Worm (Caenorhabditis elegans): ENCODE data around the gene Y4C6B.7.

Gene Y4C6B.7

DNA sequence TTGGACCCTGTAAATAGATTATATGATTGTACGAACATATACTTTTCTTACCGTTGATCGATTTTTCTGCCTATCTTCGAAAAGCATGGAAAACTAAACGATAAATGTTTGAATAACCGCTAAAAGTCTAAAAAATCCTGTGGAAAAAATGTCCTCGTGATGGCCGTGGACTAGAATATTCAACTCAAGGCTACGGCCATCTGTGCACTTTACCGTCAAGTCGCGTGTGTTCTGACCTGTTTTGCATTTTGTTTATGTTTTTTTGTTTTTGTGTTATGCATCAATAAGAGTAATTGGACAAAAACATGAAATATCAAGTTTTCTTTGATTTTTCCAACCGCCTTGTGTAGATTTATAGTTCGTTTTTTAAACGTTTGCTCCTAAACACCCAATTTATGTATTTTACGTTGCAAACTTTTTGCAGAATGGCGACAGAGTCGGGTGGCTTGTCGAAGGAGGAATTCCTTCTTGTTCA lies 10.9 kb upstream of the Y4C6B.7 start, which contains the start of the genes hda-6 and F41H10.4:
TSS of gene hda-6 (minus strand) at position 172 of the 475 bp plus-strand sequence.
TSS of gene F41H10.4 (plus strand) at position 425 of the 475 bp plus-strand sequence.
- TF ChIP-seq ceh-2 (tag; optimal IDR thresholded peaks at IDR 0.05) (peak; percentile 69), ceh-9 (tag; optimal IDR thresholded peaks at IDR 0.05) (no peak), nfya-1 (tag; optimal IDR thresholded peaks at IDR 0.05) (peak; percentile 33), hlh-30 (tag; optimal IDR thresholded peaks at IDR 0.05; ENCODE audit: insufficient read depth) (peak; percentile 82), ceh-14 (tag; optimal IDR thresholded peaks at IDR 0.05) (no peak), ceh-31 (tag; optimal IDR thresholded peaks at IDR 0.05) (peak; percentile 90), pat-9 (tag; optimal IDR thresholded peaks at IDR 0.05) (no peak), F13H6.1 (tag; optimal IDR thresholded peaks at IDR 0.05) (no peak), hlh-6 (tag; optimal IDR thresholded peaks at IDR 0.05) (no peak), rnt-1 (tag; optimal IDR thresholded peaks at IDR 0.05) (peak; percentile 49), pax-1 (tag; optimal IDR thresholded peaks at IDR 0.05) (peak; percentile 65), ceh-45 (GFP tag; IDR thresholded peaks at IDR 0.05) (no peak), K02D7.2 (tag; optimal IDR thresholded peaks at IDR 0.05) (no peak), sdc-2 (tag; optimal IDR thresholded peaks at IDR 0.05) (no peak), unc-86 (tag; optimal IDR thresholded peaks at IDR 0.05) (no peak), elt-2 (tag; optimal IDR thresholded peaks at IDR 0.05) (peak; percentile 37), zip-5 (tag; optimal IDR thresholded peaks at IDR 0.05) (peak; percentile 23), ceh-22 (tag; optimal IDR thresholded peaks at IDR 0.05) (no peak), ceh-18 (tag; optimal IDR thresholded peaks at IDR 0.05) (no peak), hlh-15 (tag; optimal IDR thresholded peaks at IDR 0.05) (no peak), unc-55 (GFP tag; optimal IDR thresholded peaks at IDR 0.05) (no peak), K09A11.1 (tag; optimal IDR thresholded peaks at IDR 0.05; ENCODE audit: insufficient read depth) (no peak), Y22D7AL.16 (tag; optimal IDR thresholded peaks at IDR 0.05) (no peak), tbx-2 (tag; optimal IDR thresholded peaks at IDR 0.05) (peak; percentile 73), ets-4 (tag; optimal IDR thresholded peaks at IDR 0.05) (peak; percentile 51), pqm-1 (tag; optimal IDR thresholded peaks at IDR 0.05) (no peak), unc-3 (GFP tag; conservative IDR thresholded peaks at IDR 0.05) (no peak), unc-3 (tag; optimal IDR thresholded peaks at IDR 0.05) (no peak), hlh-8 (tag; optimal IDR thresholded peaks at IDR 0.05) (peak; percentile 36), C08G9.2 (tag; optimal IDR thresholded peaks at IDR 0.05) (peak; percentile 88), pha-2 (tag; optimal IDR thresholded peaks at IDR 0.05) (no peak), tbx-7 (tag; optimal IDR thresholded peaks at IDR 0.05) (peak; percentile 54), npax-4 (tag; optimal IDR thresholded peaks at IDR 0.05) (no peak), ref-2 (tag; optimal IDR thresholded peaks at IDR 0.05) (peak; percentile 24), sox-2 (GFP tag; IDR thresholded peaks at IDR 0.05) (no peak)

DNA sequence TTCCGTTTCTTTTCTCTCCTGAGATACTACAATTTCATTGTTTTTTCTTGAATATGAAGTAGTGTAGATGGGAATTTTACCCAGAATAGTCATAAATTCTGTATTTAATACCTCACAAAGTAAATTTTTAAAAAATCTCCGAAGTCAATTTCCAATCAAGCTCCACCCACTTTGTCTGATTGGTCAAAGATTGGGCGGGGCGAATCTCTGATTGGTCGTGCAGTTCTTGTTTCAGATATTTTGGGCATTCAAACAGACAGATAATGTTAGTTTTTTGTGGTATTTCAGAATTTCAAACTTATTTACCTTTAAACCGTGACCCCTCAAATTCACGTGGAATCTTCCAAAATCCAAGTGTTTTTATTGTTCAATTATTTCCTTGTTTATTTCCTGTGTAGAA lies 7.3 kb upstream of the Y4C6B.7 start, which contains the start of gene F41H10.5:
TSS of gene F41H10.5 (plus strand) at position 375 of the 400 bp plus-strand sequence.
- no peak for TF ChIP-seq hlh-13 (GFP tag; optimal IDR thresholded peaks at IDR 0.05)
- peak; percentile 75 for TF ChIP-seq nfya-1 (tag; optimal IDR thresholded peaks at IDR 0.05)
- TF ChIP-seq lim-6 (tag; optimal IDR thresholded peaks at IDR 0.05), result no peak

DNA sequence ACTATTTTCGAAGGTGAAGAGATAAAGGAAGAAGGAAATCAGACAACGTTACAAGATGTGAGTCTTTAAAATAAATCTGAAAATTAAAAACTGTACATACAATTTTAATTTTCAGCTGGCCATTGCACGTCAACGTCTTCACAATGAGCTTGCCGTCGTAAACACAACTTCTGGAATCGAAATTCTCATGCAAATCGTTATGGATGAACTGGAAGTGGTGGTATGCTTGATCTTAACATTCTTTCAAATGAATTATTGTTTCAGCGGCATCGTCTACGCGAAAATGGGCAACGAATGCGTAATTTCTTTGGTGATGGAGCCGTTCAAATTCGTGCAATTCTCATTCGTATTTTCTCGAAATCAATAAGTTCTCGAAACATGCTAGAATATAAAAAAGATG lies 1.3 kb upstream of the Y4C6B.7 start:
- TF ChIP-seq odd-2 (tag; optimal IDR thresholded peaks at IDR 0.05) (no peak), hlh-6 (tag; optimal IDR thresholded peaks at IDR 0.05) (no peak), ceh-14 (tag; optimal IDR thresholded peaks at IDR 0.05) (no peak), hlh-30 (tag; optimal IDR thresholded peaks at IDR 0.05; ENCODE audit: insufficient read depth) (no peak), nhr-232 (tag; optimal IDR thresholded peaks at IDR 0.05) (no peak), pros-1 (tag; optimal IDR thresholded peaks at IDR 0.05) (no peak), F13H6.1 (tag; optimal IDR thresholded peaks at IDR 0.05) (no peak), npax-4 (tag; optimal IDR thresholded peaks at IDR 0.05) (no peak), C08G9.2 (tag; optimal IDR thresholded peaks at IDR 0.05) (no peak), ref-2 (tag; optimal IDR thresholded peaks at IDR 0.05) (no peak), C38D4.7 (GFP tag; optimal IDR thresholded peaks at IDR 0.05) (no peak), fkh-6 (tag; optimal IDR thresholded peaks at IDR 0.05) (no peak), unc-3 (GFP tag; conservative IDR thresholded peaks at IDR 0.05) (no peak), unc-3 (tag; optimal IDR thresholded peaks at IDR 0.05) (no peak), ceh-34 (tag; optimal IDR thresholded peaks at IDR 0.05) (no peak), elt-4 (tag; optimal IDR thresholded peaks at IDR 0.05) (no peak), hlh-8 (tag; optimal IDR thresholded peaks at IDR 0.05) (no peak)

Data from whole organism, late embryonic.